Worm (Caenorhabditis elegans) whole organism, L4 larva: ENCODE measurements around the gene ptr-25.

Source experiments
- F44E2.7 ChIP-seq: fragments of 200-800 bp; sonication (Bioruptor generic); IDR thresholded peaks from 2 replicates; pipeline ENCODE4 v2.1.2; 2022; ENCODE audit warnings: missing genetic modification characterization, missing compliant biosample characterization
- F49E8.2 ChIP-seq: sonication (generic microtip); optimal IDR thresholded peaks from 2 replicates; lab custom pipeline; 2016; ENCODE audit warnings: missing compliant biosample characterization, mild to moderate bottlenecking, missing genetic modification characterization, borderline replicate concordance
- R02D3.7 ChIP-seq: fragments of 150-350 bp; sonication (generic microtip); optimal IDR thresholded peaks from 3 replicates; lab custom pipeline; 2014; ENCODE audit warnings: missing biosample characterization, missing genetic modification characterization
- Y105C5A.15 ChIP-seq: fragments of 200-800 bp; sonication (Bioruptor generic); IDR thresholded peaks from 2 replicates; pipeline ENCODE4 v1.3.6; 2022; ENCODE audit warnings: missing genetic modification characterization, missing compliant biosample characterization
- Y48G9A.11 ChIP-seq: fragments of 200-800 bp; sonication (Bioruptor generic); IDR thresholded peaks from 2 replicates; pipeline ENCODE4 v1.3.6; 2022; ENCODE audit warnings: missing genetic modification reagents, missing genetic modification characterization, missing compliant biosample characterization
- Y5F2A.4 ChIP-seq: fragments of 200-800 bp; sonication (Bioruptor generic); optimal IDR thresholded peaks from 2 replicates; lab custom pipeline; 2018; ENCODE audit warnings: mild to moderate bottlenecking, missing genetic modification characterization, missing compliant biosample characterization
- ZK546.5 ChIP-seq, 2 experiments: sonication (generic microtip); optimal IDR thresholded peaks; 2 replicates each; lab custom pipeline; 2017; ENCODE audit warnings: missing biosample characterization in 2 of 2, missing genetic modification characterization in 2 of 2
- ama-1 ChIP-seq: fragments of 150-350 bp; optimal IDR thresholded peaks from 2 replicates; lab custom pipeline; 2014; ENCODE audit warnings: inconsistent platforms, mixed read lengths
- ceh-28 ChIP-seq: fragments of 150-350 bp; optimal IDR thresholded peaks from 2 replicates; lab custom pipeline; 2014; ENCODE audit warnings: missing biosample characterization, missing genetic modification reagents, missing genetic modification characterization
- ceh-32 ChIP-seq: sonication (generic microtip); optimal IDR thresholded peaks from 2 replicates; lab custom pipeline; 2016; ENCODE audit warnings: mild to moderate bottlenecking, missing genetic modification characterization, missing compliant biosample characterization; ENCODE audit not compliant: poor library complexity
- ceh-44 ChIP-seq: fragments of 200-800 bp; sonication (Bioruptor generic); IDR thresholded peaks from 2 replicates; pipeline ENCODE4 v1.3.6; 2022; ENCODE audit warnings: missing genetic modification reagents, missing genetic modification characterization, missing compliant biosample characterization
- daf-12 ChIP-seq: fragments of 150-350 bp; optimal IDR thresholded peaks from 2 replicates; lab custom pipeline; 2014; ENCODE audit warnings: missing biosample characterization, missing genetic modification reagents, missing genetic modification characterization
- daf-19 ChIP-seq: fragments of 200-800 bp; sonication (Bioruptor generic); conservative IDR thresholded peaks from 2 replicates; pipeline ENCODE4 v1.3.6; 2022; ENCODE audit warnings: missing genetic modification characterization, missing compliant biosample characterization
- dmd-6 ChIP-seq: fragments of 200-800 bp; sonication (Bioruptor generic); IDR thresholded peaks from 2 replicates; pipeline ENCODE4 v1.3.6; 2022; ENCODE audit warnings: missing genetic modification reagents, missing genetic modification characterization, missing compliant biosample characterization
- dmd-9 ChIP-seq: fragments of 200-800 bp; sonication (Bioruptor generic); IDR thresholded peaks from 2 replicates; pipeline ENCODE4 v1.3.6; 2022; ENCODE audit warnings: missing genetic modification reagents, missing genetic modification characterization, missing compliant biosample characterization
- dpl-1 ChIP-seq: fragments of 150-350 bp; optimal IDR thresholded peaks from 2 replicates; lab custom pipeline; 2014; ENCODE audit warnings: missing biosample characterization, missing genetic modification reagents, missing genetic modification characterization
- duxl-1 ChIP-seq: sonication (generic microtip); optimal IDR thresholded peaks from 2 replicates; lab custom pipeline; 2016; ENCODE audit warnings: mild to moderate bottlenecking, missing genetic modification characterization, moderate library complexity, missing compliant biosample characterization; ENCODE audit not compliant: poor library complexity
- dve-1 ChIP-seq: sonication (generic microtip); optimal IDR thresholded peaks from 2 replicates; lab custom pipeline; 2017; ENCODE audit warnings: antibody characterized with exemption, mild to moderate bottlenecking, missing genetic modification characterization, missing compliant biosample characterization; ENCODE audit not compliant: insufficient read depth
- fkh-10 ChIP-seq: fragments of 150-350 bp; optimal IDR thresholded peaks from 2 replicates; lab custom pipeline; 2014; ENCODE audit warnings: missing biosample characterization, missing genetic modification reagents, missing genetic modification characterization
- fos-1 ChIP-seq: fragments of 150-350 bp; optimal IDR thresholded peaks from 2 replicates; lab custom pipeline; 2014; ENCODE audit warnings: missing biosample characterization, missing genetic modification characterization
- gei-8 ChIP-seq: fragments of 200-800 bp; sonication (Bioruptor generic); optimal IDR thresholded peaks from 2 replicates; lab custom pipeline; 2018; ENCODE audit warnings: mild to moderate bottlenecking, missing genetic modification characterization, missing compliant biosample characterization
- hif-1 ChIP-seq, 2 experiments: sonication (generic microtip); optimal IDR thresholded peaks; 2 replicates each; lab custom pipeline; 2016 to 2017; ENCODE audit warnings: missing compliant biosample characterization in 2 of 2, missing genetic modification characterization in 2 of 2, missing genetic modification reagents in 2 of 2, missing genotype in 2 of 2, mild to moderate bottlenecking in 1 of 2
- hlh-11 ChIP-seq: fragments of 200-800 bp; sonication (Bioruptor generic); optimal IDR thresholded peaks from 2 replicates; lab custom pipeline; 2018; ENCODE audit warnings: mild to moderate bottlenecking, missing genetic modification characterization, missing compliant biosample characterization
- lin-13 ChIP-seq: fragments of 150-350 bp; optimal IDR thresholded peaks from 2 replicates; lab custom pipeline; 2014; ENCODE audit warnings: missing biosample characterization, missing genetic modification reagents, missing genetic modification characterization
- lin-39 ChIP-seq: fragments of 150-350 bp; optimal IDR thresholded peaks from 2 replicates; lab custom pipeline; 2014; ENCODE audit warnings: missing biosample characterization, missing genetic modification reagents, missing genetic modification characterization
- lir-3 ChIP-seq: sonication (generic microtip); optimal IDR thresholded peaks from 2 replicates; lab custom pipeline; 2016; ENCODE audit warnings: mild to moderate bottlenecking, missing genetic modification characterization, missing compliant biosample characterization
- lsy-2 ChIP-seq, 2 experiments: fragments of 150-350 bp in 1 of 2; sonication (generic microtip) in 1 of 2; optimal IDR thresholded peaks; 2 replicates each; lab custom pipeline; 2014 to 2017; ENCODE audit warnings: missing biosample characterization in 2 of 2, missing genetic modification characterization in 2 of 2
- madf-5 ChIP-seq, 2 experiments: fragments of 200-800 bp; sonication (Bioruptor generic); IDR thresholded peaks; 2 replicates each; pipeline ENCODE4 v1.3.6; 2022; ENCODE audit warnings: missing compliant biosample characterization in 2 of 2, missing genetic modification characterization in 2 of 2
- madf-9 ChIP-seq: fragments of 200-800 bp; sonication (Bioruptor generic); conservative IDR thresholded peaks from 2 replicates; pipeline ENCODE4 v1.3.6; 2022; ENCODE audit warnings: missing genetic modification reagents, missing genetic modification characterization, missing compliant biosample characterization
- mdl-1 ChIP-seq, 2 experiments: fragments of 150-350 bp in 1 of 2; sonication (generic microtip) in 1 of 2; optimal IDR thresholded peaks; 2 replicates each; lab custom pipeline; 2014 to 2017; ENCODE audit warnings: missing biosample characterization in 2 of 2, missing genetic modification characterization in 2 of 2
- mdt-29 ChIP-seq: fragments of 200-800 bp; sonication (Bioruptor generic); IDR thresholded peaks from 2 replicates; pipeline ENCODE4 v1.3.6; 2022; ENCODE audit warnings: missing genetic modification reagents, missing genetic modification characterization, missing compliant biosample characterization
- mxl-3 ChIP-seq: fragments of 200-800 bp; sonication (Bioruptor generic); optimal IDR thresholded peaks from 2 replicates; lab custom pipeline; 2018; ENCODE audit warnings: mild to moderate bottlenecking, missing genetic modification characterization, missing compliant biosample characterization
- nhr-102 ChIP-seq: sonication (generic microtip); optimal IDR thresholded peaks from 2 replicates; lab custom pipeline; 2016; ENCODE audit warnings: mild to moderate bottlenecking, missing genetic modification characterization, moderate library complexity, missing compliant biosample characterization
- nhr-11 ChIP-seq: fragments of 150-350 bp; optimal IDR thresholded peaks from 2 replicates; lab custom pipeline; 2014; ENCODE audit warnings: missing biosample characterization, missing genetic modification characterization
- nhr-111 ChIP-seq: fragments of 200-800 bp; sonication (Bioruptor generic); optimal IDR thresholded peaks from 2 replicates; lab custom pipeline; 2018; ENCODE audit warnings: mild to moderate bottlenecking, missing genetic modification characterization, missing compliant biosample characterization
- nhr-25 ChIP-seq: sonication (generic microtip); optimal IDR thresholded peaks from 2 replicates; lab custom pipeline; 2017; ENCODE audit warnings: missing genetic modification characterization, mild to moderate bottlenecking, missing compliant biosample characterization, antibody characterized with exemption, moderate library complexity, borderline replicate concordance; ENCODE audit not compliant: insufficient read depth
- nhr-28 ChIP-seq: fragments of 150-350 bp; optimal IDR thresholded peaks from 2 replicates; lab custom pipeline; 2014; ENCODE audit warnings: missing biosample characterization, missing genetic modification characterization
- nhr-41 ChIP-seq: fragments of 200-800 bp; sonication (Bioruptor generic); IDR thresholded peaks from 2 replicates; pipeline ENCODE4 v1.3.6; 2022; ENCODE audit warnings: missing genetic modification reagents, missing genetic modification characterization, missing compliant biosample characterization
- nhr-42 ChIP-seq: fragments of 200-800 bp; sonication (Bioruptor generic); IDR thresholded peaks from 2 replicates; pipeline ENCODE4 v1.3.6; 2022; ENCODE audit warnings: missing genetic modification characterization, missing compliant biosample characterization
- nhr-48 ChIP-seq: sonication (generic microtip); optimal IDR thresholded peaks from 2 replicates; lab custom pipeline; 2016; ENCODE audit warnings: mild to moderate bottlenecking, missing genetic modification characterization, missing compliant biosample characterization
- nhr-76 ChIP-seq: fragments of 150-350 bp; optimal IDR thresholded peaks from 2 replicates; lab custom pipeline; 2014; ENCODE audit warnings: missing biosample characterization, missing genetic modification characterization
- pqm-1 ChIP-seq: sonication (generic microtip); optimal IDR thresholded peaks from 2 replicates; lab custom pipeline; 2017; ENCODE audit warnings: missing biosample characterization, missing genetic modification characterization
- rbr-2 ChIP-seq: sonication (generic microtip); optimal IDR thresholded peaks from 2 replicates; lab custom pipeline; 2016; ENCODE audit warnings: missing genotype, missing genetic modification characterization, missing compliant biosample characterization
- sdz-12 ChIP-seq: fragments of 200-800 bp; sonication (Bioruptor generic); optimal IDR thresholded peaks from 2 replicates; lab custom pipeline; 2018; ENCODE audit warnings: mild to moderate bottlenecking, missing genetic modification characterization, missing compliant biosample characterization
- set-16 ChIP-seq: fragments of 200-800 bp; sonication (Bioruptor generic); IDR thresholded peaks from 2 replicates; pipeline ENCODE4 v1.3.6; 2022; ENCODE audit warnings: missing genetic modification reagents, missing genetic modification characterization, missing compliant biosample characterization
- skn-1 ChIP-seq: fragments of 150-350 bp; optimal IDR thresholded peaks from 2 replicates; lab custom pipeline; 2014; ENCODE audit warnings: missing biosample characterization, missing genetic modification characterization
- snpc-1.2 ChIP-seq: fragments of 200-800 bp; sonication (Bioruptor generic); IDR thresholded peaks from 2 replicates; pipeline ENCODE4 v1.3.6; 2022; ENCODE audit warnings: missing genetic modification reagents, missing genetic modification characterization, missing compliant biosample characterization
- unc-130 ChIP-seq: sonication (generic microtip); optimal IDR thresholded peaks from 2 replicates; lab custom pipeline; 2016; ENCODE audit warnings: missing genetic modification reagents, missing genetic modification characterization, missing compliant biosample characterization
- unc-62 ChIP-seq, 3 experiments: fragments of 150-350 bp in 1 of 3; sonication (generic microtip); optimal IDR thresholded peaks in 2 of 3; peaks in 1 of 3; 1 replicate in 1 of 3; 2 replicates in 2 of 3; lab custom pipeline; 2014 to 2017; ENCODE audit warnings: missing biosample characterization in 3 of 3, missing genetic modification characterization in 3 of 3, missing genetic modification reagents in 3 of 3, missing genotype in 1 of 3
- vab-7 ChIP-seq: fragments of 200-800 bp; sonication (Bioruptor generic); IDR thresholded peaks from 2 replicates; pipeline ENCODE4 v1.3.6; 2022; ENCODE audit warnings: missing genetic modification reagents, missing genetic modification characterization, missing compliant biosample characterization
- zag-1 ChIP-seq: fragments of 150-350 bp; optimal IDR thresholded peaks from 2 replicates; lab custom pipeline; 2014; ENCODE audit warnings: missing biosample characterization, missing genetic modification characterization

ptr-25 gene

DNA sequence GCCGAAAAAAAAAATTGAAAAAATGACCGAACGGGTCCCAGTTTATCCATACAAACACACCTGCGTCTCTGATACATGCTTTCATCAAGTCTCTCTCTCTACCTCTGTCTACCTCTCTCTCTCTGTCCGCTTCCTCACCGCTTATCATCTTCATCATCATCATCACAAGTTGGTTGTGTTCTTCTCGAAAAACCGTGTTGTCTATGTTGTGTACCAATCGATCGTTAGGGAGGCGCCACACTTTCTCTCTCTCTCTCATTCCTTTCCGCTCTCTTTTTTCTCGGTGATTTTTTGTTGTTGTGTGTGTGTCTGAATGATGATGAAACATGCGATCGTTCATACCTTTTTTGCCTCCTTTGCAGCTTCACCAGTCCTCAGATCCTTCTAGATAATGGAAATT is 24.3 kb upstream of the ptr-25 start (continued):
- TF ChIP-seq nhr-41 (GFP tag; lab: Robert Waterston, UW): no peak
- no peak for TF ChIP-seq fos-1
- no peak for TF ChIP-seq Y105C5A.15 (GFP tag; lab: Robert Waterston, UW)
- peak; percentile 64 for TF ChIP-seq dve-1 (tag; lab: Kevin White, UChicago)
- no peak for TF ChIP-seq zag-1 (tag; lab: Kevin White, UChicago)
- no peak for TF ChIP-seq set-16 (GFP tag; lab: Robert Waterston, UW)
- no peak for TF ChIP-seq rbr-2 (tag; lab: Kevin White, UChicago)
- no peak for TF ChIP-seq nhr-76 (tag; lab: Kevin White, UChicago)
- peak in 1 of 2 experiments; percentile 11 for TF ChIP-seq mdl-1 (tag; optimal IDR thresholded peaks at IDR 0.05; lab: Kevin White, UChicago)
- TF ChIP-seq unc-62 (GFP tag; optimal IDR thresholded peaks at IDR 0.05 in 1 of 2; lab: Kevin White, UChicago): peak in 1 of 2 experiments; percentile 25
- TF ChIP-seq unc-62 (tag; optimal IDR thresholded peaks at IDR 0.05; lab: Kevin White, UChicago): no peak
- TF ChIP-seq ZK546.5 (tag; optimal IDR thresholded peaks at IDR 0.05; lab: Kevin White, UChicago): no peak
- TF ChIP-seq Y48G9A.11: no peak
- no peak for TF ChIP-seq ceh-44 (GFP tag; lab: Robert Waterston, UW)
- TF ChIP-seq Y5F2A.4 (GFP tag; lab: Kevin White, UChicago): no peak
- TF ChIP-seq R02D3.7 (tag; lab: Kevin White, UChicago): no peak
- no peak for TF ChIP-seq mdt-29 (GFP tag; lab: Robert Waterston, UW)
- peak; percentile 8 for TF ChIP-seq nhr-48
- no peak for TF ChIP-seq snpc-1.2 (GFP tag; lab: Robert Waterston, UW)
- TF ChIP-seq madf-5 (GFP tag; IDR thresholded peaks at IDR 0.05; lab: Robert Waterston, UW): no peak
- TF ChIP-seq hif-1 (tag; optimal IDR thresholded peaks at IDR 0.05; lab: Kevin White, UChicago): peak in 1 of 2 experiments; percentile 29
- TF ChIP-seq unc-130 (GFP tag; lab: Kevin White, UChicago): no peak
- no peak for TF ChIP-seq madf-9 (GFP tag; lab: Robert Waterston, UW)
- no peak for TF ChIP-seq ama-1
- TF ChIP-seq nhr-102 (tag; lab: Kevin White, UChicago): no peak
- no peak for TF ChIP-seq vab-7 (GFP tag; lab: Robert Waterston, UW)
- peak; percentile 3 for TF ChIP-seq dpl-1
- peak; percentile 59 for TF ChIP-seq ceh-28 (tag; lab: Kevin White, UChicago)
- TF ChIP-seq lin-39: no peak
- TF ChIP-seq hlh-11 (tag; lab: Kevin White, UChicago): peak; percentile 82
- TF ChIP-seq daf-19 (GFP tag; lab: Robert Waterston, UW): no peak
- no peak for TF ChIP-seq lir-3 (tag; lab: Kevin White, UChicago)
- TF ChIP-seq nhr-111 (GFP tag; lab: Kevin White, UChicago): no peak
- peak; percentile 95 for TF ChIP-seq nhr-28 (tag; lab: Kevin White, UChicago)
- TF ChIP-seq lsy-2 (tag; optimal IDR thresholded peaks at IDR 0.05; lab: Kevin White, UChicago): peak in 1 of 2 experiments; percentile 64
- TF ChIP-seq skn-1 (tag; lab: Kevin White, UChicago): no peak
- TF ChIP-seq pqm-1 (tag; lab: Kevin White, UChicago): no peak
- no peak for TF ChIP-seq daf-12 (tag; lab: Kevin White, UChicago)
- TF ChIP-seq fkh-10 (GFP tag; lab: Kevin White, UChicago): no peak
- TF ChIP-seq lin-13 (GFP tag; lab: Kevin White, UChicago): no peak
- peak; percentile 10 for TF ChIP-seq nhr-11 (tag; lab: Kevin White, UChicago)
- no peak for TF ChIP-seq nhr-25 (tag; lab: Kevin White, UChicago)
- TF ChIP-seq gei-8 (GFP tag; lab: Kevin White, UChicago): no peak
- TF ChIP-seq nhr-42 (GFP tag; lab: Robert Waterston, UW): no peak
- no peak for TF ChIP-seq duxl-1 (tag; lab: Kevin White, UChicago)
- no peak for TF ChIP-seq ceh-32 (tag; lab: Kevin White, UChicago)
- TF ChIP-seq dmd-9: no peak
- TF ChIP-seq F49E8.2: no peak
- no peak for TF ChIP-seq F44E2.7 (GFP tag; lab: Robert Waterston, UW)
- TF ChIP-seq dmd-6 (GFP tag; lab: Robert Waterston, UW): peak; percentile 33
- TF ChIP-seq sdz-12 (GFP tag; lab: Kevin White, UChicago): no peak
- peak; percentile 46 for TF ChIP-seq mxl-3 (GFP tag; lab: Kevin White, UChicago)
